Fruit fly (Drosophila melanogaster): Measurements from ENCODE around the gene by.
A peak's percentile ranks its signal among the peaks of the same experiment; 100 is the strongest.

Gene by

dm6 chr3R:9581089-9581520 is 48.3 kb upstream of the by start, which contains the start of gene CG8301 (continued):
- 0 out of 2 replicates have a peak, but pooled peaks have one; percentile 10 for TF ChIP-seq Ptx1 (GFP tag; IDR thresholded peaks at IDR 0.05)
- peak; percentile 41 for TF ChIP-seq grau (tag; optimal IDR thresholded peaks at IDR 0.05)
- TF ChIP-seq nom (GFP tag; optimal IDR thresholded peaks at IDR 0.05), result no peak
- 0 out of 2 replicates have a peak, but pooled peaks have one; percentile 9 for TF ChIP-seq ttk (GFP tag; IDR thresholded peaks at IDR 0.05)
- no peak for TF ChIP-seq Sin3A (optimal IDR thresholded peaks at IDR 0.05)
- no peak for TF ChIP-seq dmrt11E (tag; optimal IDR thresholded peaks at IDR 0.05)
- 0 out of 3 replicates have a peak, but pooled peaks have one; percentile 37 for TF ChIP-seq ci (GFP tag; IDR thresholded peaks at IDR 0.05)
- TF ChIP-seq Antp (GFP tag; optimal IDR thresholded peaks at IDR 0.05), result no peak
- TF ChIP-seq CG32767 (GFP tag; IDR thresholded peaks at IDR 0.05), result 0 out of 2 replicates have a peak, but pooled peaks have one; percentile 23
- no peak for TF ChIP-seq CG4404 (GFP tag; IDR thresholded peaks at IDR 0.05)
- peak; percentile 9 for TF ChIP-seq CG10979 (tag; optimal IDR thresholded peaks at IDR 0.05)
- TF ChIP-seq HLH54F (GFP tag; optimal IDR thresholded peaks at IDR 0.05), result no peak
- no peak for TF ChIP-seq CG13123 (GFP tag; optimal IDR thresholded peaks at IDR 0.05)
- peak; percentile 68 for TF ChIP-seq lab (GFP tag; optimal IDR thresholded peaks at IDR 0.05)
- peak in 1 of 2 experiments; percentile 62 for TF ChIP-seq Hr51 (GFP tag; optimal IDR thresholded peaks at IDR 0.05)
- peak; percentile 24 for TF ChIP-seq Nf-YC (tag; optimal IDR thresholded peaks at IDR 0.05)
- no peak for TF ChIP-seq CG33213 (GFP tag; optimal IDR thresholded peaks at IDR 0.05)
- TF ChIP-seq unpg (GFP tag; optimal IDR thresholded peaks at IDR 0.05), result peak; percentile 51
- TF ChIP-seq HmgZ (tag; optimal IDR thresholded peaks at IDR 0.05), result no peak
- no peak for TF ChIP-seq C15 (GFP tag; IDR thresholded peaks at IDR 0.05)
- peak; percentile 10 for TF ChIP-seq pzg (GFP tag; optimal IDR thresholded peaks at IDR 0.05)
- no peak for TF ChIP-seq Hr78 (GFP tag; optimal IDR thresholded peaks at IDR 0.05)
- no peak for TF ChIP-seq CG8944 (GFP tag; optimal IDR thresholded peaks at IDR 0.05)
- peak; percentile 45; the same call in 1 of the 2 replicates for TF ChIP-seq CG10366 (GFP tag; IDR thresholded peaks at IDR 0.05)
- peak; percentile 41 for TF ChIP-seq CG18599 (GFP tag; optimal IDR thresholded peaks at IDR 0.05)
- peak; percentile 35; the same call in 1 of the 2 replicates for TF ChIP-seq Rfx (GFP tag; IDR thresholded peaks at IDR 0.05)
- TF ChIP-seq Taf1 (GFP tag; IDR thresholded peaks at IDR 0.05), result no peak
- TF ChIP-seq CG11504 (tag; optimal IDR thresholded peaks at IDR 0.05), result no peak
- peak; percentile 16 for TF ChIP-seq CG18262 (tag; optimal IDR thresholded peaks at IDR 0.05)
- TF ChIP-seq jing (GFP tag; optimal IDR thresholded peaks at IDR 0.05), result no peak
- TF ChIP-seq pros (GFP tag; optimal IDR thresholded peaks at IDR 0.05), result no peak
- TF ChIP-seq cas (GFP tag; IDR thresholded peaks at IDR 0.05), result no peak
- TF ChIP-seq sug (tag; optimal IDR thresholded peaks at IDR 0.05), result peak; percentile 9
- TF ChIP-seq h (optimal IDR thresholded peaks at IDR 0.05), result no peak
- peak; percentile 18; the same call in 1 of the 2 replicates for TF ChIP-seq Bgb (GFP tag; IDR thresholded peaks at IDR 0.05; ENCODE audit: partially characterized antibody)
- peak; percentile 38; the same call in 1 of the 2 replicates for TF ChIP-seq CG14014 (GFP tag; IDR thresholded peaks at IDR 0.05)
- TF ChIP-seq CG42726 (GFP tag; IDR thresholded peaks at IDR 0.05; ENCODE audit: partially characterized antibody), result no peak
- peak; percentile 4 for TF ChIP-seq MESR4 (GFP tag; optimal IDR thresholded peaks at IDR 0.05)
- TF ChIP-seq Dip2 (GFP tag; IDR thresholded peaks at IDR 0.05), result no peak
- TF ChIP-seq CG16815 (GFP tag; optimal IDR thresholded peaks at IDR 0.05), result no peak
- no peak for TF ChIP-seq maf-S (GFP tag; optimal IDR thresholded peaks at IDR 0.05)
- TF ChIP-seq CG9727 (GFP tag; optimal IDR thresholded peaks at IDR 0.05), result no peak
- TF ChIP-seq Xbp1 (GFP tag; optimal IDR thresholded peaks at IDR 0.05), result peak; percentile 38
- no peak for TF ChIP-seq jumu (GFP tag; optimal IDR thresholded peaks at IDR 0.05)
- no peak for TF ChIP-seq pan (optimal IDR thresholded peaks at IDR 0.05)
- TF ChIP-seq pan (GFP tag; optimal IDR thresholded peaks at IDR 0.05 in 1 of 2, IDR thresholded peaks at IDR 0.05 in 1 of 2), result peak in 1 of 2 experiments; percentile 40
- TF ChIP-seq CG31365 (tag; optimal IDR thresholded peaks at IDR 0.05), result no peak
- TF ChIP-seq her (GFP tag; optimal IDR thresholded peaks at IDR 0.05), result no peak
- TF ChIP-seq Mad (GFP tag; optimal IDR thresholded peaks at IDR 0.05), result no peak
- TF ChIP-seq CG15269 (tag; optimal IDR thresholded peaks at IDR 0.05), result peak; percentile 52
- TF ChIP-seq Hand (GFP tag; optimal IDR thresholded peaks at IDR 0.05), result no peak
